Worm (Caenorhabditis elegans) whole organism, mixed stage, embryonic: ENCODE data around the gene F56D6.13.
"Not testable (repeated sequence)": the region's sequence is repeated elsewhere in the genome, so short reads cannot be mapped to it uniquely, and the experiment has no call there.

Experiments used
- M03D4.4 ChIP-seq: sonication (generic microtip); optimal IDR thresholded peaks from 2 replicates; lab custom pipeline; 2017; ENCODE audit warnings: mild to moderate bottlenecking, missing genetic modification characterization, missing compliant biosample characterization
- bed-3 ChIP-seq: fragments of 200-800 bp; sonication (Bioruptor generic); optimal IDR thresholded peaks from 3 replicates; lab custom pipeline; 2018; ENCODE audit warnings: mild to moderate bottlenecking, missing genetic modification characterization, moderate library complexity, missing compliant biosample characterization
- blmp-1 ChIP-seq: fragments of 150-350 bp; optimal IDR thresholded peaks from 2 replicates; lab custom pipeline; 2014; ENCODE audit warnings: missing biosample characterization, missing genetic modification characterization
- ceh-43 ChIP-seq: fragments of 200-800 bp; sonication (Bioruptor generic); optimal IDR thresholded peaks from 2 replicates; lab custom pipeline; 2018; ENCODE audit warnings: mild to moderate bottlenecking, missing genetic modification characterization, moderate library complexity, missing compliant biosample characterization
- ceh-83 ChIP-seq: fragments of 200-800 bp; sonication (Bioruptor generic); optimal IDR thresholded peaks from 2 replicates; lab custom pipeline; 2018; ENCODE audit warnings: mild to moderate bottlenecking, missing genetic modification characterization, missing compliant biosample characterization
- ces-1 ChIP-seq: fragments of 150-350 bp; optimal IDR thresholded peaks from 2 replicates; lab custom pipeline; 2014; ENCODE audit warnings: missing biosample characterization, missing genetic modification reagents, missing genetic modification characterization
- drap-1 ChIP-seq: fragments of 200-800 bp; sonication (Bioruptor generic); optimal IDR thresholded peaks from 3 replicates; lab custom pipeline; 2018; ENCODE audit warnings: mild to moderate bottlenecking, missing genetic modification characterization, missing compliant biosample characterization
- elt-3 ChIP-seq: fragments of 150-350 bp; optimal IDR thresholded peaks from 2 replicates; lab custom pipeline; 2014; ENCODE audit warnings: missing biosample characterization, missing genetic modification characterization
- ham-2 ChIP-seq: fragments of 200-800 bp; sonication (Bioruptor generic); optimal IDR thresholded peaks from 2 replicates; lab custom pipeline; 2018; ENCODE audit warnings: mild to moderate bottlenecking, missing genetic modification characterization, missing compliant biosample characterization
- lin-13 ChIP-seq: fragments of 150-350 bp; optimal IDR thresholded peaks from 2 replicates; lab custom pipeline; 2014; ENCODE audit warnings: missing biosample characterization, missing genetic modification characterization
- mab-5 ChIP-seq: fragments of 150-350 bp; optimal IDR thresholded peaks from 2 replicates; lab custom pipeline; 2014; ENCODE audit warnings: missing biosample characterization, missing genetic modification characterization
- mep-1 ChIP-seq: fragments of 150-350 bp; optimal IDR thresholded peaks from 2 replicates; lab custom pipeline; 2017; ENCODE audit warnings: missing biosample characterization, missing genetic modification reagents, missing genetic modification characterization, inconsistent platforms
- mls-2 ChIP-seq: sonication (generic microtip); optimal IDR thresholded peaks from 2 replicates; lab custom pipeline; 2016; ENCODE audit warnings: mild to moderate bottlenecking, missing genetic modification characterization, moderate library complexity, missing compliant biosample characterization
- nhr-12 ChIP-seq: fragments of 150-350 bp; optimal IDR thresholded peaks from 2 replicates; lab custom pipeline; 2014; ENCODE audit warnings: missing biosample characterization, missing genetic modification characterization
- nhr-2 ChIP-seq: fragments of 150-350 bp; optimal IDR thresholded peaks from 2 replicates; lab custom pipeline; 2014; ENCODE audit warnings: missing biosample characterization, missing genetic modification characterization
- nhr-237 ChIP-seq: fragments of 150-350 bp; optimal IDR thresholded peaks from 2 replicates; lab custom pipeline; 2014; ENCODE audit warnings: missing biosample characterization, missing genetic modification characterization
- pha-4 ChIP-seq: fragments of 150-350 bp; optimal IDR thresholded peaks from 2 replicates; lab custom pipeline; 2018; ENCODE audit warnings: missing biosample characterization, missing genetic modification reagents, missing genetic modification characterization
- sptf-1 ChIP-seq: sonication (generic microtip); optimal IDR thresholded peaks from 2 replicates; lab custom pipeline; 2017; ENCODE audit warnings: mild to moderate bottlenecking, missing genetic modification characterization, moderate library complexity, missing compliant biosample characterization
- tbx-8 ChIP-seq: fragments of 200-800 bp; sonication (Bioruptor generic); optimal IDR thresholded peaks from 2 replicates; lab custom pipeline; 2018; ENCODE audit warnings: mild to moderate bottlenecking, missing genetic modification characterization, moderate library complexity, missing compliant biosample characterization
- unc-120 ChIP-seq: sonication (generic microtip); optimal IDR thresholded peaks from 2 replicates; lab custom pipeline; 2017; ENCODE audit warnings: missing genetic modification characterization, missing compliant biosample characterization; ENCODE audit not compliant: poor library complexity, severe bottlenecking
- unc-62 ChIP-seq: fragments of 150-350 bp; optimal IDR thresholded peaks from 2 replicates; lab custom pipeline; 2014; ENCODE audit warnings: missing biosample characterization, missing genetic modification reagents, missing genetic modification characterization
- zip-8 ChIP-seq: fragments of 150-350 bp; optimal IDR thresholded peaks from 2 replicates; lab custom pipeline; 2014; ENCODE audit warnings: missing biosample characterization, missing genetic modification characterization
- ztf-11 ChIP-seq: fragments of 150-350 bp; optimal IDR thresholded peaks from 2 replicates; lab custom pipeline; 2014; ENCODE audit warnings: missing biosample characterization, missing genetic modification characterization

F56D6.13 gene

DNA sequence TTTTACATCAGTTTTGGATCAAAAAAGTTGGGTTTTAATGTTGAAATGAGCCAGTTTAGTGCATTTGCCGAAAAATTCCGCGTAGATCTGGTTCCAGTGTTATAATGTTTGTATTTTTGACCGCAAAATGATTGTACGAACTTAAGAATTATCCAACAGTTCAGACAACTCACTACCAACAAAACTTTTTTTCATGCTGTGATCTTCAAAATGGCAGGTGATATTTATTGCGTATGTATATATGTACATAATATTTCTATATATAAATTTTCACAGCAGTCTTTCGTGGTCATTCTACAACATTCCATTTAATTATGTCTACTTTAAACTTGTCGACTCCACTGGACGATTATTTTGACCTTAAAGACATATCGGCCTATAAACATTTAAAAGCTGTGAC is 6.1 kb downstream of the F56D6.13 start, which contains the start of gene srz-20:
srz-20 (plus strand) TSS at position 301 of the 400 bp plus-strand sequence.
- TF ChIP-seq bed-3 = no peak
- no peak for TF ChIP-seq mep-1 (tag; lab: Kevin White, UChicago)
- TF ChIP-seq sptf-1 (tag; lab: Kevin White, UChicago) = no peak
- TF ChIP-seq nhr-12 = no peak

DNA sequence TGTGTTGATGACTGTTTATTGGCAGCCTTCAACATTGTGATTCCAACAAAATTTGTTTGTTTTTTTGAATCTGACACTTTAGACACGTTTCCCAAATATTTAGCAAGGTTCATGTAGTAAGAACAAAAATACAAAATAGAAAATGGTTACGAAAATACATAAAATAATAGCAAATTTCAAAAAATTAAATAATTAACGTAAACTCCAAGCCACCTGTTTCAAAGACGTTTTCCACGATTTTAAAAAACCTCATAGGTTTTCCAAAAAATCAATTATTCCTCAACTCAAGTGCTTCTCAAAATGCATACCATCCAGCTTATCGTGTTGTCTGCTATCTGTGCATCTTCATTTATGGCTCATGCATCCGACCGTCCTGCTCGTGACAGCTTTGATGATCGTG is 8.2 kb downstream of the F56D6.13 start, which contains the start of gene F56D6.14:
F56D6.14 (plus strand) TSS at position 301 of the 400 bp plus-strand sequence.
- no peak for TF ChIP-seq blmp-1 (tag; lab: Kevin White, UChicago)

DNA sequence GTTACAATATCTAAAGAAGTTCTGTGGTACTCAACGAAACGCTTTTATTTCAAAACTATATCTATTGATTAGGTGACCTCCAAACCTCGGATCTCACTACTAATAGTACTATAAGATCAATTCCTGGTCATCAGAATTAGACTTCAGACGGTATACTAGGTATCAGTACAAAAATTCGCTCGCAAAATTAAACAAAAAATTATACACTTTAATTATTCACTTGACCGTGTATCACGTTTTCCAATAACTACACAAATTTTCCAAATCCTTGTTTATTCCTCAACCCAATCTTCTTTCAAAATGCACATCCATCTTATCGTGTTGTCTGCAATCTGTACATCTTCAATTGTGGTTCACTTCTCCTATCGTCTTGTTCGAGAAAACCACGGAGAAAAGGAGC is 8.9 kb downstream of the F56D6.13 start, which contains the start of gene F56D6.23:
F56D6.23 (plus strand) TSS at position 301 of the 400 bp plus-strand sequence.
- TF ChIP-seq lin-13 (tag; lab: Kevin White, UChicago) = no peak
- TF ChIP-seq bed-3 = no peak
- no peak for TF ChIP-seq nhr-237 (tag; lab: Kevin White, UChicago)
- TF ChIP-seq mep-1 (tag; lab: Kevin White, UChicago) = no peak
- TF ChIP-seq unc-120 = no peak

DNA sequence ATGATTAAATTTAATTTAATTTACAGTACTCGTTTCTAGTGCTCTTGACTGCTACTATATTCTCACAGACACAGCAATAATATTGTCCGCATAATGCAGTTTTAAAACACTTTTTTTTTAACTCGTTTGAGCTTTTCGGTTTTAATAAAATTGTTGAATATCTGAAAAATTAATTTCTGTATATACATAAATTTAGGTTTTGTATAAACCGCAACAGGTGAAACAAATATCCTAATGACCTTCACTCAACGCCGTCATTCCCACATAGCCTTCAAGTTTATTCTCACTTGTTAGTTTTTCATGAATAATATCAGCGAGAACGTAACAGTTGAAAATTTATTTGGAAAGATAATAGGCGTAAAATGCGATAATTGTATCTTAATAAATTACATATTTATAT is 10.3 kb downstream of the F56D6.13 start, which contains the start of gene srz-19:
srz-19 (plus strand) TSS at position 301 of the 400 bp plus-strand sequence.
- TF ChIP-seq mep-1 (tag; lab: Kevin White, UChicago) = no peak

DNA sequence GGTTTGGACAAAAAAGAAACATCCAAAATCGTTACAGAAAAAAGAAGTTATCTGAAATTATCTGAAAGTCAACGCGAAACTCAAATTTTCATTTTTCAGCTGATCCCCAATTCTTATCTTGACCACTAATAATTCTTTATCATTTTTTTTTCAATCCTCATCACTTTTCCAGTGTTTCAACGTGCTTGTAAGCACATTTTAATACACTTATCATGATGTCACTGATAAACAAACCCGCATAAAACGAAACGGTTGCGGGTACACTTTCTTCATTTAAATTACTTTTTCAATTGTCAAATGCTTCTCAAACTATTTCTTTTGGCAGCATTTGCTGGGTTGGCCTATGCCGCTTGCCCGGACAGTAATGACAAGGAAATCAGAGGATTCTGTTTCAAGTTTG is 12.7 kb downstream of the F56D6.13 start, which contains the start of gene clec-67:
clec-67 (plus strand) TSS at position 268 of the 400 bp plus-strand sequence.
- TF ChIP-seq pha-4 (tag; lab: Kevin White, UChicago) (no peak), mep-1 (tag; lab: Kevin White, UChicago) (no peak), M03D4.4 (tag; lab: Kevin White, UChicago) (no peak), bed-3 (no peak), ceh-83 (GFP tag; lab: Kevin White, UChicago) (no peak), unc-120 (no peak), ceh-43 (no peak), zip-8 (no peak), ztf-11 (no peak), nhr-2 (tag; lab: Kevin White, UChicago) (no peak), ham-2 (GFP tag; lab: Kevin White, UChicago) (no peak), drap-1 (no peak), elt-3 (no peak), ces-1 (no peak), unc-62 (GFP tag; lab: Kevin White, UChicago) (no peak), sptf-1 (tag; lab: Kevin White, UChicago) (no peak), lin-13 (tag; lab: Kevin White, UChicago) (no peak)

DNA sequence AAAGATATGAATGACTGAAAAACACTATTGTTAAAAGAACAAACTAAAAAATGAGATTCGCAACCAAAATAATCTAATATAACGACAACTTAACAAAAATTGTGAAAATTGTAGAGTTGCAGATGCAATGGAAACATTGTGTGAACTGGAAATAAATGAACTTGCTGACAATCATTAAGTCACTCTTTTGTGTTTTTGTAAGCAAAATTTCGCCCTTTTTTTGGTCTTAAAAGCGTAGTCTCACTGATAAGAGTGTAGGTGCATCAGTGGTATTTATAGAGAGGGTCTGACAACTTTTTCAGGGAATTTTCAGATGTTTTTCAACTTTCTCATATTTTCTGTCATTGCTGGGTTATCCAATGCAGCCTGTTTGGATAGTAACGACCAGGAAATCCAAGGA is 16.9 kb downstream of the F56D6.13 start, which contains the start of gene clec-68:
clec-68 (plus strand) TSS at position 301 of the 400 bp plus-strand sequence.
- TF ChIP-seq mab-5 (tag; lab: Kevin White, UChicago) (no peak), ceh-83 (GFP tag; lab: Kevin White, UChicago) (no peak), M03D4.4 (tag; lab: Kevin White, UChicago) (no peak), nhr-237 (tag; lab: Kevin White, UChicago) (no peak)

DNA sequence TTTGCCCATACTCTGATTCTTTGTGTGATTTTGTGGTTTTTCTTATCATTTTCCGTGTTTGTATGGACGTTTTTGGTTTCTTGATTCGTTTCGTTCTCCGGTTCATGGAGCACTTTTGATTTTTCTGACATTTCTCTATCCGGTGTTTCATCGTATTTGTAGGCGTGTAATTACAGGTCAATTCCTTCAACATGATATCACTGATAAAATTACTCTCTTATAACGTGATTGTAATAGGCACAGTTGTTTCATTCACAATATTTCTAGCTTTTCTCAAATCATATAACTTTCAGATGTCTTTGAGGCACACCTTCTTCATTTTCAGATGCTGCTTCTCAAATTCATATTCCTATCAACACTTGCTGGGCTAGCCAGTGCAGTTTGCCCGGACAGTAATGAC is 23.2 kb downstream of the F56D6.13 start, which contains the start of gene clec-70:
clec-70 (plus strand) TSS at position 301 of the 400 bp plus-strand sequence.
- TF ChIP-seq tbx-8 (GFP tag; lab: Kevin White, UChicago); mab-5 (tag; lab: Kevin White, UChicago); mls-2 (tag; lab: Kevin White, UChicago): not testable (repeated sequence)

DNA sequence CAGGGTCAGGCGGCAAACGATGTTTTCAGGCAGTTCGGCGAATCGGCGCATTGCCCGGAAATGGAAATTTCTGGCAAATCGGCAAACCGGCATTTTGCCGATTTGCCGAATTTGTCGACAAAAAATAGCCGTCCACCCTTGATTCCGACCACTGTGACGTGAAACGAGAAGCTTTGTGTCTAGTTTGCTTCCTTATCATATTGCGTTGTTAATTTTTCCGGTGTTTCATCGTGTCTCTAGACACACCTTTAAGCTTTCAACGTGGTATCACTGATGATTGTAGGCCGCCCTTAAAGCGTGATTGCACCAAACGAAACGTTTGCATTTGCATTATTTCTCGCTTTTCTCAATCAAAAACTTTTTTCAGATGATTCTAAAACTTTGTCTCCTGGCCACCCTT is 27.9 kb downstream of the F56D6.13 start, which contains the start of gene clec-71:
clec-71 (plus strand) TSS at position 362 of the 400 bp plus-strand sequence.
- no peak for TF ChIP-seq mab-5 (tag; lab: Kevin White, UChicago)
